Fruit fly (Drosophila melanogaster): ENCODE results near the gene tay.

Gene tay

dm6 chrX:15860479-15860878, 26.6 kb downstream of the tay start (continued):
- no peak for TF ChIP-seq CG8119 (GFP tag; IDR thresholded peaks at IDR 0.05)
- TF ChIP-seq dac (GFP tag; optimal IDR thresholded peaks at IDR 0.05) = peak; percentile 40
- no peak for TF ChIP-seq Hr38 (GFP tag; optimal IDR thresholded peaks at IDR 0.05)
- TF ChIP-seq Smox (GFP tag; optimal IDR thresholded peaks at IDR 0.05) = no peak
- TF ChIP-seq CG34406 (GFP tag; optimal IDR thresholded peaks at IDR 0.05) = peak; percentile 44
- peak in 1 of 2 experiments; percentile 45 for TF ChIP-seq salr (GFP tag; optimal IDR thresholded peaks at IDR 0.05)
- TF ChIP-seq CG6276 (GFP tag; optimal IDR thresholded peaks at IDR 0.05) = peak; percentile 62
- no peak for TF ChIP-seq Hr4 (GFP tag; optimal IDR thresholded peaks at IDR 0.05)
- peak; percentile 45 for TF ChIP-seq spab (GFP tag; optimal IDR thresholded peaks at IDR 0.05)
- TF ChIP-seq CG16779 (tag; optimal IDR thresholded peaks at IDR 0.05) = peak; percentile 70
- peak; percentile 42 for TF ChIP-seq fd59A (GFP tag; optimal IDR thresholded peaks at IDR 0.05)
- peak; percentile 38 for TF ChIP-seq Eip78C (GFP tag)
- peak; percentile 42 for TF ChIP-seq CG3919 (GFP tag; optimal IDR thresholded peaks at IDR 0.05)
- TF ChIP-seq CG10631 (GFP tag; optimal IDR thresholded peaks at IDR 0.05) = no peak
- TF ChIP-seq fkh (GFP tag; optimal IDR thresholded peaks at IDR 0.05) = peak; percentile 24
- no peak for TF ChIP-seq Ets21C (GFP tag; optimal IDR thresholded peaks at IDR 0.05)
- no peak for TF ChIP-seq Hr39 (GFP tag; optimal IDR thresholded peaks at IDR 0.05)
- TF ChIP-seq CG8319 (GFP tag; optimal IDR thresholded peaks at IDR 0.05) = peak; percentile 10
- TF ChIP-seq Sox102F (GFP tag; optimal IDR thresholded peaks at IDR 0.05) = peak; percentile 33
- no peak for TF ChIP-seq cyc (GFP tag; optimal IDR thresholded peaks at IDR 0.05)
- peak; percentile 51 for TF ChIP-seq Ets96B (tag; optimal IDR thresholded peaks at IDR 0.05)
- TF ChIP-seq CG6854 (GFP tag; optimal IDR thresholded peaks at IDR 0.05) = peak; percentile 9
- peak; percentile 43 for TF ChIP-seq Gug (GFP tag; IDR thresholded peaks at IDR 0.05)
- TF ChIP-seq topi (GFP tag; optimal IDR thresholded peaks at IDR 0.05) = peak; percentile 36
- peak; percentile 38 for TF ChIP-seq net (GFP tag; optimal IDR thresholded peaks at IDR 0.05)
- no peak for TF ChIP-seq CG11294 (GFP tag; IDR thresholded peaks at IDR 0.05)
- peak; percentile 62 for TF ChIP-seq dsx (GFP tag; optimal IDR thresholded peaks at IDR 0.05; ENCODE audit: poor library complexity, severe bottlenecking)
- TF ChIP-seq CG15336 (GFP tag; IDR thresholded peaks at IDR 0.05) = peak; percentile 56
- peak; percentile 90 for TF ChIP-seq svp (GFP tag)

- TF ChIP-seq fkh (GFP tag; optimal IDR thresholded peaks at IDR 0.05) = no peak
- TF ChIP-seq CG7368 (GFP tag; optimal IDR thresholded peaks at IDR 0.05) = no peak
- no peak for TF ChIP-seq CG3919 (GFP tag; optimal IDR thresholded peaks at IDR 0.05)
- no peak for TF ChIP-seq fd59A (GFP tag; optimal IDR thresholded peaks at IDR 0.05)
- TF ChIP-seq svp (GFP tag) = no peak
- peak; percentile 34; the same call in 1 of the 3 replicates for TF ChIP-seq CG6163 (GFP tag; IDR thresholded peaks at IDR 0.05)
- no peak for TF ChIP-seq CG15336 (GFP tag; IDR thresholded peaks at IDR 0.05)
- no peak for TF ChIP-seq net (GFP tag; optimal IDR thresholded peaks at IDR 0.05)
These were observed 27.2 kb downstream of the tay start, which contains the start of gene Gbeta13F for dm6 chrX:15859869-15860268. Gene Gbeta13F, plus strand, starts transcription at chrX:15860115.

dm6 chrX:15859387-15859786, 27.7 kb downstream of the tay start, which contains the start of gene AlkB:
Gene AlkB, minus strand, starts transcription at chrX:15859487.
- TF ChIP-seq Sox14 (GFP tag; optimal IDR thresholded peaks at IDR 0.05) (no peak), Hr39 (GFP tag; optimal IDR thresholded peaks at IDR 0.05) (no peak), CG7368 (GFP tag; optimal IDR thresholded peaks at IDR 0.05) (no peak), Eip78C (GFP tag) (no peak), CG8119 (GFP tag; IDR thresholded peaks at IDR 0.05) (no peak)

dm6 chrX:15857601-15858284, 29.4 kb downstream of the tay start, which contains the start of the genes CG46440 and Myb:
Gene CG46440, minus strand, starts transcription at chrX:15857823.
Gene Myb, minus strand, starts transcription at chrX:15857823.
- TF ChIP-seq Hr4 (GFP tag; optimal IDR thresholded peaks at IDR 0.05) (no peak), topi (GFP tag; optimal IDR thresholded peaks at IDR 0.05) (peak; percentile 7), CG32006 (GFP tag; optimal IDR thresholded peaks at IDR 0.05) (no peak), CG3919 (GFP tag; optimal IDR thresholded peaks at IDR 0.05) (no peak), Eip75B (GFP tag; optimal IDR thresholded peaks at IDR 0.05) (no peak), Smox (GFP tag; optimal IDR thresholded peaks at IDR 0.05) (no peak), CG11762 (GFP tag; optimal IDR thresholded peaks at IDR 0.05; ENCODE audit: insufficient read depth) (no peak), CG11294 (GFP tag; IDR thresholded peaks at IDR 0.05) (no peak), Eip93F (GFP tag; optimal IDR thresholded peaks at IDR 0.05) (no peak), CG15336 (GFP tag; IDR thresholded peaks at IDR 0.05) (0 out of 2 replicates have a peak, but pooled peaks have one; percentile 20), CG6276 (GFP tag; optimal IDR thresholded peaks at IDR 0.05) (no peak), CG10669 (GFP tag; optimal IDR thresholded peaks at IDR 0.05) (no peak), CG11902 (GFP tag; optimal IDR thresholded peaks at IDR 0.05) (no peak), fd85E (GFP tag; optimal IDR thresholded peaks at IDR 0.05) (no peak), acj6 (GFP tag; optimal IDR thresholded peaks at IDR 0.05) (no peak), CG3032 (tag; optimal IDR thresholded peaks at IDR 0.05) (no peak), svp (GFP tag) (peak; percentile 5), CG6792 (GFP tag; optimal IDR thresholded peaks at IDR 0.05) (no peak), achi (GFP tag; optimal IDR thresholded peaks at IDR 0.05) (no peak), CG34406 (GFP tag; optimal IDR thresholded peaks at IDR 0.05) (no peak), Sox15 (GFP tag; optimal IDR thresholded peaks at IDR 0.05) (no peak), Sox102F (GFP tag; optimal IDR thresholded peaks at IDR 0.05) (no peak)

Measured in whole organism, prepupa.